Worm (Caenorhabditis elegans) whole organism, mixed stage, embryonic: ENCODE measurements around the gene ZK792.4.

Source experiments
- M03D4.4 ChIP-seq: sonication (generic microtip); optimal IDR thresholded peaks from 2 replicates; lab custom pipeline; 2017; ENCODE audit warnings: mild to moderate bottlenecking, missing genetic modification characterization, missing compliant biosample characterization
- bed-3 ChIP-seq: fragments of 200-800 bp; sonication (Bioruptor generic); optimal IDR thresholded peaks from 3 replicates; lab custom pipeline; 2018; ENCODE audit warnings: mild to moderate bottlenecking, missing genetic modification characterization, moderate library complexity, missing compliant biosample characterization
- blmp-1 ChIP-seq: fragments of 150-350 bp; optimal IDR thresholded peaks from 2 replicates; lab custom pipeline; 2014; ENCODE audit warnings: missing biosample characterization, missing genetic modification characterization
- ceh-39 ChIP-seq: fragments of 150-350 bp; optimal IDR thresholded peaks from 2 replicates; lab custom pipeline; 2014; ENCODE audit warnings: missing biosample characterization, missing genetic modification characterization
- ceh-43 ChIP-seq: fragments of 200-800 bp; sonication (Bioruptor generic); optimal IDR thresholded peaks from 2 replicates; lab custom pipeline; 2018; ENCODE audit warnings: mild to moderate bottlenecking, missing genetic modification characterization, moderate library complexity, missing compliant biosample characterization
- ceh-83 ChIP-seq: fragments of 200-800 bp; sonication (Bioruptor generic); optimal IDR thresholded peaks from 2 replicates; lab custom pipeline; 2018; ENCODE audit warnings: mild to moderate bottlenecking, missing genetic modification characterization, missing compliant biosample characterization
- ces-1 ChIP-seq: fragments of 150-350 bp; optimal IDR thresholded peaks from 2 replicates; lab custom pipeline; 2014; ENCODE audit warnings: missing biosample characterization, missing genetic modification reagents, missing genetic modification characterization
- drap-1 ChIP-seq: fragments of 200-800 bp; sonication (Bioruptor generic); optimal IDR thresholded peaks from 3 replicates; lab custom pipeline; 2018; ENCODE audit warnings: mild to moderate bottlenecking, missing genetic modification characterization, missing compliant biosample characterization
- elt-1 ChIP-seq: sonication (generic microtip); optimal IDR thresholded peaks from 2 replicates; lab custom pipeline; 2017; ENCODE audit warnings: missing genetic modification characterization, mild to moderate bottlenecking, missing compliant biosample characterization, antibody characterized with exemption, moderate library complexity, borderline replicate concordance; ENCODE audit not compliant: insufficient read depth
- elt-3 ChIP-seq: fragments of 150-350 bp; optimal IDR thresholded peaks from 2 replicates; lab custom pipeline; 2014; ENCODE audit warnings: missing biosample characterization, missing genetic modification characterization
- flh-1 ChIP-seq: fragments of 200-800 bp; sonication (Bioruptor generic); optimal IDR thresholded peaks from 2 replicates; lab custom pipeline; 2018; ENCODE audit warnings: mild to moderate bottlenecking, missing genetic modification characterization, moderate library complexity, missing compliant biosample characterization
- ham-2 ChIP-seq: fragments of 200-800 bp; sonication (Bioruptor generic); optimal IDR thresholded peaks from 2 replicates; lab custom pipeline; 2018; ENCODE audit warnings: mild to moderate bottlenecking, missing genetic modification characterization, missing compliant biosample characterization
- hlh-1 ChIP-seq: fragments of 150-350 bp; optimal IDR thresholded peaks from 2 replicates; lab custom pipeline; 2014; ENCODE audit warnings: missing biosample characterization, missing genetic modification reagents, missing genetic modification characterization
- lin-13 ChIP-seq: fragments of 150-350 bp; optimal IDR thresholded peaks from 2 replicates; lab custom pipeline; 2014; ENCODE audit warnings: missing biosample characterization, missing genetic modification characterization
- lin-32 ChIP-seq: fragments of 200-800 bp; sonication (Bioruptor generic); optimal IDR thresholded peaks from 2 replicates; lab custom pipeline; 2018; ENCODE audit warnings: mild to moderate bottlenecking, missing genetic modification characterization, missing compliant biosample characterization
- lsy-2 ChIP-seq: fragments of 150-350 bp; optimal IDR thresholded peaks from 2 replicates; lab custom pipeline; 2014; ENCODE audit warnings: missing biosample characterization, missing genetic modification characterization
- mab-5 ChIP-seq: fragments of 150-350 bp; optimal IDR thresholded peaks from 2 replicates; lab custom pipeline; 2014; ENCODE audit warnings: missing biosample characterization, missing genetic modification characterization
- mep-1 ChIP-seq: fragments of 150-350 bp; optimal IDR thresholded peaks from 2 replicates; lab custom pipeline; 2017; ENCODE audit warnings: missing biosample characterization, missing genetic modification reagents, missing genetic modification characterization, inconsistent platforms
- mls-2 ChIP-seq: sonication (generic microtip); optimal IDR thresholded peaks from 2 replicates; lab custom pipeline; 2016; ENCODE audit warnings: mild to moderate bottlenecking, missing genetic modification characterization, moderate library complexity, missing compliant biosample characterization
- nhr-12 ChIP-seq: fragments of 150-350 bp; optimal IDR thresholded peaks from 2 replicates; lab custom pipeline; 2014; ENCODE audit warnings: missing biosample characterization, missing genetic modification characterization
- nhr-2 ChIP-seq: fragments of 150-350 bp; optimal IDR thresholded peaks from 2 replicates; lab custom pipeline; 2014; ENCODE audit warnings: missing biosample characterization, missing genetic modification characterization
- nhr-237 ChIP-seq: fragments of 150-350 bp; optimal IDR thresholded peaks from 2 replicates; lab custom pipeline; 2014; ENCODE audit warnings: missing biosample characterization, missing genetic modification characterization
- nhr-28 ChIP-seq: fragments of 150-350 bp; optimal IDR thresholded peaks from 2 replicates; lab custom pipeline; 2014; ENCODE audit warnings: missing biosample characterization, missing genetic modification characterization
- nhr-76 ChIP-seq: sonication (generic microtip); optimal IDR thresholded peaks from 2 replicates; lab custom pipeline; 2017; ENCODE audit warnings: missing biosample characterization, missing genetic modification characterization
- pha-4 ChIP-seq: fragments of 150-350 bp; optimal IDR thresholded peaks from 2 replicates; lab custom pipeline; 2018; ENCODE audit warnings: missing biosample characterization, missing genetic modification reagents, missing genetic modification characterization
- sem-2 ChIP-seq: fragments of 200-800 bp; sonication (Bioruptor generic); optimal IDR thresholded peaks from 2 replicates; lab custom pipeline; 2018; ENCODE audit warnings: mild to moderate bottlenecking, missing genetic modification characterization, missing compliant biosample characterization
- snpc-4 ChIP-seq: fragments of 150-350 bp; optimal IDR thresholded peaks from 2 replicates; lab custom pipeline; 2014; ENCODE audit warnings: missing biosample characterization, missing genetic modification characterization
- sptf-1 ChIP-seq: sonication (generic microtip); optimal IDR thresholded peaks from 2 replicates; lab custom pipeline; 2017; ENCODE audit warnings: mild to moderate bottlenecking, missing genetic modification characterization, moderate library complexity, missing compliant biosample characterization
- tbx-8 ChIP-seq: fragments of 200-800 bp; sonication (Bioruptor generic); optimal IDR thresholded peaks from 2 replicates; lab custom pipeline; 2018; ENCODE audit warnings: mild to moderate bottlenecking, missing genetic modification characterization, moderate library complexity, missing compliant biosample characterization
- unc-120 ChIP-seq: sonication (generic microtip); optimal IDR thresholded peaks from 2 replicates; lab custom pipeline; 2017; ENCODE audit warnings: missing genetic modification characterization, missing compliant biosample characterization; ENCODE audit not compliant: poor library complexity, severe bottlenecking
- unc-39 ChIP-seq: fragments of 150-350 bp; optimal IDR thresholded peaks from 2 replicates; lab custom pipeline; 2014; ENCODE audit warnings: missing biosample characterization, missing genetic modification characterization
- unc-62 ChIP-seq: fragments of 150-350 bp; optimal IDR thresholded peaks from 2 replicates; lab custom pipeline; 2014; ENCODE audit warnings: missing biosample characterization, missing genetic modification reagents, missing genetic modification characterization
- zip-8 ChIP-seq: fragments of 150-350 bp; optimal IDR thresholded peaks from 2 replicates; lab custom pipeline; 2014; ENCODE audit warnings: missing biosample characterization, missing genetic modification characterization
- ztf-11 ChIP-seq: fragments of 150-350 bp; optimal IDR thresholded peaks from 2 replicates; lab custom pipeline; 2014; ENCODE audit warnings: missing biosample characterization, missing genetic modification characterization

Gene ZK792.4

DNA sequence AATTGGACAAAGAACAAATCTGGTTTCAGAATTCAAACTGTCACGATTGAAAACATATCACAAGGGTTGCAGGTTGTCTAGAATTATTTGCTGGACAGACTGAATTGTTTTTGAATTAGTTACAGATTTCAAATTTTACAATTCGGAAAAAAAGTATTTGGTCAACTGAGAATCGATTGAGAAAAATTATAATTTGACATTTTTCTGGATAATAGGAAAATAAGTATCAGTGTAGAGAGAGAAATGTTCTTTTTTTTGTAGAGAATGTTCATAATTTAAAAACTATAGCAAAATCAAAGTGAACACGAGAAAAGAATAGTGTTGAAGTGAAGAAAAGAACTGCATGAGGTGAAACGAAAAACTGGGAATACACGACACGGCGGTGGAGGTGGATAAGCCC lies 18.9 kb upstream of the ZK792.4 start, which contains the start of gene dpy-20:
Gene dpy-20, minus strand, starts transcription at position 101 of the 400 bp plus-strand sequence.
- TF ChIP-seq tbx-8 (GFP tag; lab: Kevin White, UChicago) (no peak), mls-2 (no peak), nhr-28 (tag; lab: Kevin White, UChicago) (no peak), mab-5 (tag; lab: Kevin White, UChicago) (no peak), elt-3 (tag; lab: Kevin White, UChicago) (no peak), unc-39 (tag; lab: Kevin White, UChicago) (no peak)

DNA sequence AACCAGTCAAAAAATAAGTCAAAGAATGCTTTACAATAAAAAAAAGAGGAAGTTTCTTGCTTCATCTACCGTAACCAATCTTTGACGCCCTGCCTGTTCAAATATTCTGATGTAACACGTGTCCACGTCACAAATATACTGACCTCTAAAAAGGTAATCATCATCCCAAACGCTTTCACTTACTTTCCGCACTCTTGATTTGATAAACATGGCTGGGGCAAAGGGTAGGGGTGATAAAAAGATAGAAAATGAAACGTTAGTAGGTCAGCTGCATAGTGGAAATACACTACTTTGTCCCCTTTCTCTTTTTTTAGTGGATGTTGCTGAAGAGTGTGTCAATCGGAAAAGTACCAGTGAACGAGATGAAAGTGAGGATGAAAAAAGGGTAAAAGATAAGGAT lies 18.3 kb upstream of the ZK792.4 start:
- no peak for TF ChIP-seq ceh-83 (GFP tag; lab: Kevin White, UChicago)
- peak; percentile 83 for TF ChIP-seq blmp-1 (tag; lab: Kevin White, UChicago)

ce11 chrIV:11697514-11697913 lies 15.7 kb upstream of the ZK792.4 start:
- TF ChIP-seq nhr-12 (no peak), elt-1 (no peak), blmp-1 (tag; lab: Kevin White, UChicago) (peak; percentile 18)

DNA sequence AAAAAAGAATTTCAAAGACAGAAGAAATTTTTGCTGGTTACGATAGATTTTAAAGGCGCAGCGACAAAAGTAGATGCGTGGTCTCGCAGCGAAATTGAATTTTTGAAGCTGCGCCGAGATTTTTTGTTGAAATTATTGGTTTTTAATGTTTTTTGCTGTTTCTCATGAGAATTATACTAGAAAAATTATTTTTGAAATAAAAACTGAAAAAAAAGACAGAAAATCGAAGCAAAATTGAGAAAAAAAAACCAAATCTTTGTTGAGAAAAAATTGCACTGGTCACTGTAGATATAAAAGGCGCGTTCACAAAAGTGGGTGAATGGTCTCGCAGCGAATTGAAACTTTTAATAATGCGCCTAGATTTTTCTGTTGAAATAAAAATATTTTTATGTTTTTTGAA lies 13.8 kb upstream of the ZK792.4 start:
- TF ChIP-seq elt-3 (tag; lab: Kevin White, UChicago) (no peak), elt-1 (no peak), hlh-1 (tag; lab: Kevin White, UChicago) (no peak), lin-32 (GFP tag; lab: Kevin White, UChicago) (no peak), ceh-83 (GFP tag; lab: Kevin White, UChicago) (no peak), ces-1 (GFP tag; lab: Kevin White, UChicago) (no peak), ceh-39 (tag; lab: Kevin White, UChicago) (no peak), blmp-1 (tag; lab: Kevin White, UChicago) (no peak), mab-5 (tag; lab: Kevin White, UChicago) (no peak), sptf-1 (tag; lab: Kevin White, UChicago) (no peak)

DNA sequence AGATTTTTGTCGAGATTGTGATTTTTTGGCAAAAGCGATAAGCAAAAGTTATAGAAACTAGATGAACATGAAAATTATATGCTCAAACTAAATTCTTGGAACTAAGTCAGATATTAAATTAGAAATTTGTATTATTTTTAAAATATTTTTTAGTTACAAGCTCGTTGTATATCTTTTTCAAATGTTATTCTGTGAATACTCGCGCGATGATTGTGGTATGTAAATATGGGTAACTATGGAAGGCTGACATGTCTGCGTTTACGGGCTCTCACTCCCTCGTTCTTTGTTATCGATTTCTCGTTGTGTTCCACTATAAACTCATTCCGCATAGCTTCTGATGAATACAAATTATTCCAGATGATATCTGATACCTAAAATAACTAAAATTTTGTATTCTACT lies 12.3 kb upstream of the ZK792.4 start, which contains the start of gene ZK792.7:
Gene ZK792.7, plus strand, starts transcription at position 301 of the 400 bp plus-strand sequence.
- no peak for TF ChIP-seq sem-2 (GFP tag; lab: Kevin White, UChicago)
- peak; percentile 55 for TF ChIP-seq pha-4 (tag; lab: Kevin White, UChicago)
- peak; percentile 44 for TF ChIP-seq ces-1 (GFP tag; lab: Kevin White, UChicago)

- TF ChIP-seq drap-1: no peak
Measured at ce11 chrIV:11693493-11693892, 11.7 kb upstream of the ZK792.4 start, which contains the start of gene ZK792.12. TSS of gene ZK792.12 (plus strand) at chrIV:11693793.

- peak; percentile 39 for TF ChIP-seq tbx-8 (GFP tag; lab: Kevin White, UChicago)
- peak; percentile 44 for TF ChIP-seq drap-1
- TF ChIP-seq snpc-4 (tag; lab: Kevin White, UChicago): no peak
- TF ChIP-seq unc-39 (tag; lab: Kevin White, UChicago): no peak
- TF ChIP-seq unc-120 (tag; lab: Kevin White, UChicago): peak; percentile 88
- no peak for TF ChIP-seq sem-2 (GFP tag; lab: Kevin White, UChicago)
- peak; percentile 60 for TF ChIP-seq mls-2
- TF ChIP-seq lsy-2 (tag; lab: Kevin White, UChicago): peak; percentile 23
- peak; percentile 1 for TF ChIP-seq nhr-2 (tag; lab: Kevin White, UChicago)
- peak; percentile 67 for TF ChIP-seq mep-1
- TF ChIP-seq flh-1 (GFP tag; lab: Kevin White, UChicago): no peak
- TF ChIP-seq blmp-1 (tag; lab: Kevin White, UChicago): peak; percentile 36
- TF ChIP-seq nhr-76: no peak
- TF ChIP-seq ceh-83 (GFP tag; lab: Kevin White, UChicago): no peak
- TF ChIP-seq nhr-28 (tag; lab: Kevin White, UChicago): no peak
- TF ChIP-seq nhr-237 (tag; lab: Kevin White, UChicago): peak; percentile 70
- no peak for TF ChIP-seq elt-1
- no peak for TF ChIP-seq lin-13 (tag; lab: Kevin White, UChicago)
- TF ChIP-seq ceh-43 (GFP tag; lab: Kevin White, UChicago): peak; percentile 18
- peak; percentile 46 for TF ChIP-seq ceh-39 (tag; lab: Kevin White, UChicago)
- peak; percentile 64 for TF ChIP-seq M03D4.4
- no peak for TF ChIP-seq nhr-12
- no peak for TF ChIP-seq elt-3 (tag; lab: Kevin White, UChicago)
- TF ChIP-seq lin-32 (GFP tag; lab: Kevin White, UChicago): no peak
- TF ChIP-seq ztf-11: no peak
- TF ChIP-seq unc-62 (GFP tag; lab: Kevin White, UChicago): peak; percentile 81
- peak; percentile 99 for TF ChIP-seq ces-1 (GFP tag; lab: Kevin White, UChicago)
- no peak for TF ChIP-seq zip-8 (tag; lab: Kevin White, UChicago)
- no peak for TF ChIP-seq mab-5 (tag; lab: Kevin White, UChicago)
- no peak for TF ChIP-seq bed-3 (GFP tag; lab: Kevin White, UChicago)
- TF ChIP-seq hlh-1 (tag; lab: Kevin White, UChicago): peak; percentile 73
- peak; percentile 49 for TF ChIP-seq pha-4 (tag; lab: Kevin White, UChicago)
- TF ChIP-seq ham-2 (GFP tag; lab: Kevin White, UChicago): peak; percentile 97
- TF ChIP-seq sptf-1 (tag; lab: Kevin White, UChicago): peak; percentile 28
Measured at ce11 chrIV:11692071-11692673, 10.4 kb upstream of the ZK792.4 start.
